Fruit fly (Drosophila melanogaster): Measurements from ENCODE around the gene ome.

ome gene

DNA sequence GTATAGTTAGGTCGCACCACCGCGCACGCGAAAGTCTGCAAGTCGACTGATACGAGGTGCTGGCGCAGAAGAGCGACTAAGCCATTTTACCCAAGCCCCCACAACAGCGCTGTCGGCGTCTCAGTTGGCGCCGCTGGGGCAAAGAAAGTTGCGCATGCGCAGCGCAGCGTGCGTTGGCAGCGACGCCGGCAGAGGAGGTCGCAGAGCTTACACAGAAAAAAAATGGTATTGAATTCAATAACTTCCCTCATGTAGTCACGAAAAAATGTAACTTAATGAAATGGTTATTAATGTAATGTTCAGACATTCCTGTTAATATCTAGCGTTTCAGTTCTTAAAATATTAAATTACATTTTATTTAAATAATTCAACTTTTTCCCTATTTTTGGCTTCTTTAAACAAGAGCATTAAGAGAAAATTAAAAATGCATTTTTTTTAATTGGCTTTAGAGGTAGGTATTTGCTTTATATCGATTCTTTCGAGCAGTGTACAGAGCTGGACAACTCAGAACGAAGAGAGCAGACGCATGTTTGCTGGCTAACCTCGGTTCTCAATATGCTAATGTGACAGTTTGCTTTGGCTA lies 5.5 kb downstream of the ome start, which contains the start of gene CG4914 (continued):
- TF ChIP-seq CG32532 (GFP tag; IDR thresholded peaks at IDR 0.05) (peak; percentile 64), Nf-YA (GFP tag; IDR thresholded peaks at IDR 0.05) (0 out of 2 replicates have a peak, but pooled peaks have one; percentile 32), wdn (GFP tag; IDR thresholded peaks at IDR 0.05) (no peak), Hr78 (GFP tag; optimal IDR thresholded peaks at IDR 0.05) (peak in 1 of 2 experiments; percentile 77), Med (GFP tag) (peak; percentile 13), Dbx (GFP tag; IDR thresholded peaks at IDR 0.05) (no peak), ab (GFP tag; optimal IDR thresholded peaks at IDR 0.05) (no peak), CG11093 (GFP tag; IDR thresholded peaks at IDR 0.05) (peak; percentile 68; the same call in 2 of the 3 replicates), CG34224 (GFP tag; IDR thresholded peaks at IDR 0.05; ENCODE audit: partially characterized antibody) (no peak), corto (GFP tag; optimal IDR thresholded peaks at IDR 0.05) (no peak), Bgb (GFP tag; IDR thresholded peaks at IDR 0.05; ENCODE audit: partially characterized antibody) (no peak), her (GFP tag; optimal IDR thresholded peaks at IDR 0.05) (no peak), Mrtf (GFP tag; IDR thresholded peaks at IDR 0.05) (no peak), esg (GFP tag; conservative IDR thresholded peaks at IDR 0.05) (peak; percentile 70), CG1832 (GFP tag; optimal IDR thresholded peaks at IDR 0.05) (no peak), Hr51 (GFP tag; optimal IDR thresholded peaks at IDR 0.05) (peak in 1 of 2 experiments; percentile 76), crol (GFP tag; IDR thresholded peaks at IDR 0.05) (no peak), CG16813 (GFP tag; IDR thresholded peaks at IDR 0.05; ENCODE audit: partially characterized antibody) (0 out of 3 replicates have a peak, but pooled peaks have one; percentile 30), CG3847 (GFP tag; IDR thresholded peaks at IDR 0.05) (peak; percentile 62), CG14050 (GFP tag; IDR thresholded peaks at IDR 0.05) (no peak; the same call in 2 of the 3 replicates), lbe (GFP tag; optimal IDR thresholded peaks at IDR 0.05) (no peak), Blimp-1 (GFP tag; optimal IDR thresholded peaks at IDR 0.05) (peak; percentile 88), BEAF-32 (GFP tag; optimal IDR thresholded peaks at IDR 0.05) (no peak), Ssrp (tag; optimal IDR thresholded peaks at IDR 0.05) (peak; percentile 94), CG42726 (GFP tag; IDR thresholded peaks at IDR 0.05; ENCODE audit: partially characterized antibody) (no peak), CG10565 (GFP tag; optimal IDR thresholded peaks at IDR 0.05) (no peak), Xbp1 (GFP tag; optimal IDR thresholded peaks at IDR 0.05) (peak; percentile 65), Max (GFP tag; optimal IDR thresholded peaks at IDR 0.05) (peak; percentile 47), CG8281 (tag; optimal IDR thresholded peaks at IDR 0.05) (peak; percentile 34), sima (GFP tag; optimal IDR thresholded peaks at IDR 0.05) (no peak), Bteb2 (GFP tag; optimal IDR thresholded peaks at IDR 0.05) (peak; percentile 42), grau (tag; optimal IDR thresholded peaks at IDR 0.05) (peak; percentile 86), CG8089 (GFP tag; optimal IDR thresholded peaks at IDR 0.05) (peak; percentile 12), dpn (GFP tag; optimal IDR thresholded peaks at IDR 0.05) (peak in 1 of 2 experiments; percentile 63), gt (GFP tag; IDR thresholded peaks at IDR 0.05) (peak; percentile 34; the same call in 1 of the 2 replicates), cwo (GFP tag; optimal IDR thresholded peaks at IDR 0.05) (peak; percentile 43), kni (GFP tag; optimal IDR thresholded peaks at IDR 0.05) (no peak), CG3163 (GFP tag; optimal IDR thresholded peaks at IDR 0.05) (no peak), CG16815 (GFP tag; optimal IDR thresholded peaks at IDR 0.05) (peak; percentile 85), btn (GFP tag; optimal IDR thresholded peaks at IDR 0.05) (no peak), dysf (GFP tag; IDR thresholded peaks at IDR 0.05) (peak; percentile 66), Doc2 (GFP tag; IDR thresholded peaks at IDR 0.05) (no peak), CG12744 (GFP tag; optimal IDR thresholded peaks at IDR 0.05) (no peak), CG15601 (tag; optimal IDR thresholded peaks at IDR 0.05) (peak; percentile 90), maf-S (GFP tag; optimal IDR thresholded peaks at IDR 0.05) (no peak), ind (GFP tag; optimal IDR thresholded peaks at IDR 0.05) (peak; percentile 50), CG2678 (tag; optimal IDR thresholded peaks at IDR 0.05) (peak; percentile 85), insv (GFP tag; optimal IDR thresholded peaks at IDR 0.05) (no peak), bsh (GFP tag; optimal IDR thresholded peaks at IDR 0.05) (peak; percentile 81 to 93)

Measured in whole organism, embryonic.